Worm (Caenorhabditis elegans) whole organism, L1 larva: ENCODE data around the gene F08D12.4.

Experiments used
- dsc-1 ChIP-seq: sonication (generic microtip); optimal IDR thresholded peaks from 2 replicates; lab custom pipeline; 2016; ENCODE audit warnings: mild to moderate bottlenecking, missing genetic modification characterization, missing compliant biosample characterization
- efl-1 ChIP-seq, 4 experiments: fragments of 150-350 bp; optimal IDR thresholded peaks in 3 of 4; peaks in 1 of 4; 1 replicate in 1 of 4; 2 replicates in 3 of 4; lab custom pipeline; 2014; ENCODE audit warnings: missing biosample characterization in 2 of 4, missing genetic modification characterization in 2 of 4, missing genetic modification reagents in 2 of 4
- egl-27 ChIP-seq, 2 experiments: fragments of 150-350 bp in 1 of 2; sonication (generic microtip); optimal IDR thresholded peaks; 3 replicates each; lab custom pipeline; 2017 to 2018; ENCODE audit warnings: missing biosample characterization in 2 of 2, missing genetic modification characterization in 2 of 2, missing genetic modification reagents in 2 of 2
- elt-2 ChIP-seq: sonication (generic microtip); optimal IDR thresholded peaks from 2 replicates; lab custom pipeline; 2016; ENCODE audit warnings: missing genetic modification characterization, mild to moderate bottlenecking, inconsistent platforms, missing compliant biosample characterization, missing genetic modification reagents
- lin-15B ChIP-seq: fragments of 150-350 bp; sonication (generic microtip); optimal IDR thresholded peaks from 3 replicates; lab custom pipeline; 2014; ENCODE audit warnings: missing biosample characterization, missing genetic modification characterization
- lin-39 ChIP-seq: fragments of 150-350 bp; optimal IDR thresholded peaks from 2 replicates; lab custom pipeline; 2014; ENCODE audit warnings: missing biosample characterization, missing genetic modification reagents, missing genetic modification characterization
- mab-9 ChIP-seq: fragments of 200-800 bp; sonication (Bioruptor generic); IDR thresholded peaks from 2 replicates; pipeline ENCODE4 v1.3.6; 2022; ENCODE audit warnings: missing genetic modification reagents, missing genetic modification characterization, missing compliant biosample characterization
- mep-1 ChIP-seq: fragments of 150-350 bp; optimal IDR thresholded peaks from 2 replicates; lab custom pipeline; 2014; ENCODE audit warnings: missing biosample characterization, missing genetic modification characterization
- nhr-12 ChIP-seq: sonication (generic microtip); optimal IDR thresholded peaks from 2 replicates; lab custom pipeline; 2017; ENCODE audit warnings: missing biosample characterization, missing genetic modification characterization
- nhr-19 ChIP-seq: fragments of 200-800 bp; sonication (Bioruptor generic); conservative IDR thresholded peaks from 2 replicates; pipeline ENCODE4 v1.3.6; 2022; ENCODE audit warnings: missing genetic modification characterization, missing compliant biosample characterization
- nhr-237 ChIP-seq: fragments of 150-350 bp; optimal IDR thresholded peaks from 2 replicates; lab custom pipeline; 2014; ENCODE audit warnings: missing biosample characterization, missing genetic modification characterization
- rnt-1 ChIP-seq: sonication (generic microtip); optimal IDR thresholded peaks from 2 replicates; lab custom pipeline; 2016; ENCODE audit warnings: mild to moderate bottlenecking, missing genetic modification characterization, moderate library complexity, missing compliant biosample characterization
- snpc-4 ChIP-seq: fragments of 150-350 bp; optimal IDR thresholded peaks from 2 replicates; lab custom pipeline; 2014; ENCODE audit warnings: missing biosample characterization, missing genetic modification characterization
- ztf-11 ChIP-seq, 2 experiments: sonication (generic microtip); optimal IDR thresholded peaks; 2 replicates each; lab custom pipeline; 2016 to 2017; ENCODE audit warnings: missing genetic modification characterization in 2 of 2, missing biosample characterization in 1 of 2, missing compliant biosample characterization in 1 of 2

DNA sequence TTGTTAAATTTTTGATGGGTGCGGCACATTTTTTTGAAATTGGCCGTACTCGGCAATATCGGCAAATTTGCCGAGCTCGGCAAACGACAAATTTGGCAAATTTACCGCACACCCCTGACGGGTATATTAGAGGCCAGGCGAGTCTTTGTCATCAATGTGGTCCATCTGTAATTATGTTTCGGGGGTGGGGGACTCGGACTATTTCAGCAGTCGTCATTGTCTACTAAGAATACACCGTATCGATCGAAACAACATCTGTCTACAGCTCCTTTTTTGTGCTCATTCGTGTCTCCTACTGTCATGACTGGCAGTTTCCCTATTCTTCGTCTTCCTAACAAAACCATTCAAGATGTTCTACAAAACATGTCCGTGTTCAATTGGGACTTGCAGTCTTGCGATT is 11.6 kb upstream of the F08D12.4 start, which contains the start of gene F08D12.15:
- TF ChIP-seq mep-1 (tag; lab: Kevin White, UChicago) (no peak), egl-27 (tag; optimal IDR thresholded peaks at IDR 0.05; lab: Kevin White, UChicago) (no peak), dsc-1 (tag; lab: Kevin White, UChicago) (no peak), efl-1 (optimal IDR thresholded peaks at IDR 0.05; lab: Kevin White, UChicago) (no peak), efl-1 (GFP tag; optimal IDR thresholded peaks at IDR 0.05 in 1 of 2; lab: Kevin White, UChicago) (no peak), nhr-237 (tag; lab: Kevin White, UChicago) (no peak), ztf-11 (tag; optimal IDR thresholded peaks at IDR 0.05; lab: Kevin White, UChicago) (no peak), lin-15B (no peak), elt-2 (no peak), nhr-12 (tag; lab: Kevin White, UChicago) (no peak), rnt-1 (no peak), lin-39 (tag; lab: Kevin White, UChicago) (no peak), nhr-19 (GFP tag; lab: Robert Waterston, UW) (no peak), snpc-4 (no peak), mab-9 (no peak)
